Fruit fly (Drosophila melanogaster) whole organism: ENCODE data around the gene ohgt.

Source experiments
- EcR ChIP-seq, 2 experiments: fragments of >200 bp; optimal IDR thresholded peaks; 2 replicates each; lab custom pipeline; 2017; ENCODE audit warnings: missing biosample characterization in 2 of 2, missing genetic modification characterization in 2 of 2, missing genetic modification reagents in 2 of 2
- pan ChIP-seq: fragments of >200 bp; optimal IDR thresholded peaks from 2 replicates; lab custom pipeline; 2017
- psq ChIP-seq: fragments of >200 bp; optimal IDR thresholded peaks from 2 replicates; lab custom pipeline; 2017
- usp ChIP-seq: fragments of >200 bp; optimal IDR thresholded peaks from 2 replicates; lab custom pipeline; 2017; ENCODE audit warnings: missing biosample characterization, missing genetic modification characterization, mixed read lengths

DNA sequence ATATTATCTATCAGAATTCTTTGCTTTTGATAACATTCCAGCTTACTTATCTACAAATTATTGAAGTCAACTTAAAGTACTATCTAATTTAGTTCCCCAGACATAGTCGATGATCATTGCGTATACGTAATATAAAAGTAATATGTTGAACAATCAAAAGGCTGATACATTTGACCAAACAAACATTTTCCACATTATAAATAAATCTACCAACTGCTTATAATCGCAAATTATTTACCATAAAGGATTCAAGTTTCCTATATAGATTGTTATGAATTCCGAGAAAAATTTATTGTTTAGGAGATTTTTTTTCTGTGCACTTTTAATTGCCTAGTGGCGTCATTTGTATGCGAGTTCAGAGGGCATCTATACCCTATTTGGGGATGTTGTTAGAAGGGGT is 37.7 kb downstream of the ohgt start:
- no peak for TF ChIP-seq psq
- TF ChIP-seq pan (lab: Kevin White, UChicago), result no peak
- TF ChIP-seq usp, result no peak
- TF ChIP-seq EcR (GFP tag; optimal IDR thresholded peaks at IDR 0.05; lab: Kevin White, UChicago), result no peak
